Fruit fly (Drosophila melanogaster) whole organism, pupa: ENCODE data around the gene CG32708.
A peak's percentile ranks its signal among the peaks of the same experiment; 100 is the strongest.

Experiments used
- CG13204 ChIP-seq: fragments of 200-800 bp; sonication (Bioruptor generic); optimal IDR thresholded peaks from 2 replicates; lab custom pipeline; 2018; ENCODE audit warnings: missing biosample characterization, mild to moderate bottlenecking, missing genetic modification characterization, moderate library complexity
- CG14655 ChIP-seq: fragments of 200-800 bp; sonication (Bioruptor generic); optimal IDR thresholded peaks from 3 replicates; lab custom pipeline; 2017; ENCODE audit warnings: mild to moderate bottlenecking, missing biosample characterization, missing genetic modification reagents, missing genetic modification characterization
- CG32121 ChIP-seq: fragments of 200-800 bp; sonication (Bioruptor generic); IDR thresholded peaks from 2 replicates; pipeline ENCODE4 v1.3.6; 2022; ENCODE audit warnings: missing biosample characterization, missing genetic modification characterization
- CG8159 ChIP-seq: fragments of 200-800 bp; sonication (Bioruptor generic); optimal IDR thresholded peaks from 3 replicates; lab custom pipeline; 2018; ENCODE audit warnings: missing biosample characterization, mild to moderate bottlenecking, missing genetic modification characterization, moderate library complexity
- CG9948 ChIP-seq: fragments of 200-800 bp; sonication (Bioruptor generic); optimal IDR thresholded peaks from 2 replicates; lab custom pipeline; 2018; ENCODE audit warnings: missing biosample characterization, mild to moderate bottlenecking, missing genetic modification characterization, moderate library complexity
- EcR ChIP-seq: fragments of 200-800 bp; sonication (Bioruptor generic); optimal IDR thresholded peaks from 3 replicates; lab custom pipeline; 2019; ENCODE audit warnings: missing biosample characterization, missing genetic modification characterization, mild to moderate bottlenecking, moderate library complexity, missing genetic modification reagents
- Pif1A ChIP-seq: fragments of 200-800 bp; sonication (Bioruptor generic); optimal IDR thresholded peaks from 3 replicates; lab custom pipeline; 2016; ENCODE audit warnings: missing biosample characterization, missing genetic modification characterization
- fd96Ca ChIP-seq: fragments of 200-800 bp; sonication (Bioruptor generic); IDR thresholded peaks from 3 replicates; pipeline ENCODE4 v1.3.6; 2022; ENCODE audit warnings: missing biosample characterization, missing genetic modification characterization
- gl ChIP-seq: fragments of 200-800 bp; sonication (Bioruptor generic); optimal IDR thresholded peaks from 2 replicates; lab custom pipeline; 2018; ENCODE audit warnings: missing biosample characterization, mild to moderate bottlenecking, missing genetic modification characterization

- TF ChIP-seq gl: no peak
- TF ChIP-seq CG32121 (GFP tag; lab: Robert Waterston, UW): no peak
- TF ChIP-seq CG8159: peak; percentile 40
- TF ChIP-seq CG9948 (tag; lab: Kevin White, UChicago): peak; percentile 50
- no peak; the same call in 2 of the 3 replicates for TF ChIP-seq fd96Ca
- no peak for TF ChIP-seq CG13204 (GFP tag; lab: Kevin White, UChicago)
- TF ChIP-seq EcR (GFP tag; lab: Kevin White, UChicago): no peak
- no peak for TF ChIP-seq Pif1A (GFP tag; lab: Kevin White, UChicago)
- TF ChIP-seq CG14655 (GFP tag; lab: Kevin White, UChicago): no peak
Measured at dm6 chrX:9109072-9109844, 23.5 kb downstream of the CG32708 start.
